Worm (Caenorhabditis elegans) whole organism, L3 larva: ENCODE data around the gene tag-191.

Experiments used
- R02D3.7 ChIP-seq: fragments of 150-350 bp; optimal IDR thresholded peaks from 2 replicates; lab custom pipeline; 2014; ENCODE audit warnings: missing biosample characterization, missing genetic modification characterization
- ceh-28 ChIP-seq: fragments of 150-350 bp; optimal IDR thresholded peaks from 2 replicates; lab custom pipeline; 2014; ENCODE audit warnings: missing biosample characterization, missing genetic modification reagents, missing genetic modification characterization
- egl-27 ChIP-seq: sonication (generic microtip); optimal IDR thresholded peaks from 4 replicates; lab custom pipeline; 2017; ENCODE audit warnings: missing biosample characterization, missing genetic modification reagents, missing genetic modification characterization
- egl-5 ChIP-seq: fragments of 150-350 bp; optimal IDR thresholded peaks from 2 replicates; lab custom pipeline; 2017; ENCODE audit warnings: missing biosample characterization, missing genetic modification reagents, missing genetic modification characterization, inconsistent platforms
- elt-2 ChIP-seq: sonication (generic microtip); optimal IDR thresholded peaks from 2 replicates; lab custom pipeline; 2016; ENCODE audit warnings: missing genetic modification reagents, mild to moderate bottlenecking, missing genetic modification characterization, missing compliant biosample characterization
- eor-1 ChIP-seq, 2 experiments: fragments of 150-350 bp; optimal IDR thresholded peaks; 2 replicates each; lab custom pipeline; 2014 to 2018; ENCODE audit warnings: missing biosample characterization in 2 of 2, missing genetic modification characterization in 2 of 2
- fkh-10 ChIP-seq: sonication (generic microtip); optimal IDR thresholded peaks from 2 replicates; lab custom pipeline; 2017; ENCODE audit warnings: missing biosample characterization, missing genetic modification reagents, missing genetic modification characterization
- fkh-2 ChIP-seq: fragments of 150-350 bp; optimal IDR thresholded peaks from 2 replicates; lab custom pipeline; 2014; ENCODE audit warnings: missing biosample characterization, missing genetic modification reagents, missing genetic modification characterization
- hmg-11 ChIP-seq: sonication (generic microtip); optimal IDR thresholded peaks from 2 replicates; lab custom pipeline; 2016; ENCODE audit warnings: missing genetic modification characterization, missing compliant biosample characterization
- jun-1 ChIP-seq: fragments of 150-350 bp; optimal IDR thresholded peaks from 2 replicates; lab custom pipeline; 2014; ENCODE audit warnings: missing biosample characterization, missing genetic modification reagents, missing genetic modification characterization
- lsy-12 ChIP-seq: sonication (generic microtip); optimal IDR thresholded peaks from 2 replicates; lab custom pipeline; 2016; ENCODE audit warnings: mild to moderate bottlenecking, missing genetic modification characterization, missing compliant biosample characterization
- mdl-1 ChIP-seq: fragments of 150-350 bp; optimal IDR thresholded peaks from 2 replicates; lab custom pipeline; 2014; ENCODE audit warnings: missing biosample characterization, missing genetic modification characterization
- mml-1 ChIP-seq: fragments of 150-350 bp; sonication (generic microtip); optimal IDR thresholded peaks from 3 replicates; lab custom pipeline; 2014; ENCODE audit warnings: missing biosample characterization, missing genetic modification characterization
- nfya-1 ChIP-seq: sonication (generic microtip); optimal IDR thresholded peaks from 2 replicates; lab custom pipeline; 2017; ENCODE audit warnings: missing genetic modification characterization, mild to moderate bottlenecking, missing compliant biosample characterization, antibody characterized with exemption, moderate library complexity; ENCODE audit not compliant: insufficient read depth
- nhr-11 ChIP-seq: fragments of 150-350 bp; optimal IDR thresholded peaks from 2 replicates; lab custom pipeline; 2014; ENCODE audit warnings: missing biosample characterization, missing genetic modification characterization
- nhr-23 ChIP-seq: fragments of 150-350 bp; optimal IDR thresholded peaks from 2 replicates; lab custom pipeline; 2014; ENCODE audit warnings: missing biosample characterization, missing genetic modification reagents, missing genetic modification characterization
- nhr-237 ChIP-seq: fragments of 150-350 bp; optimal IDR thresholded peaks from 2 replicates; lab custom pipeline; 2014; ENCODE audit warnings: missing biosample characterization, missing genetic modification characterization
- nhr-25 ChIP-seq: sonication (generic microtip); optimal IDR thresholded peaks from 2 replicates; lab custom pipeline; 2017; ENCODE audit warnings: missing biosample characterization, missing genetic modification characterization
- nhr-28 ChIP-seq: fragments of 150-350 bp; optimal IDR thresholded peaks from 2 replicates; lab custom pipeline; 2014; ENCODE audit warnings: missing biosample characterization, missing genetic modification characterization
- nhr-76 ChIP-seq: fragments of 150-350 bp; sonication (generic microtip); optimal IDR thresholded peaks from 5 replicates; lab custom pipeline; 2014; ENCODE audit warnings: missing biosample characterization, missing genetic modification characterization
- pha-4 ChIP-seq: fragments of 150-350 bp; optimal IDR thresholded peaks from 2 replicates; lab custom pipeline; 2014; ENCODE audit warnings: missing biosample characterization, missing genetic modification reagents, missing genetic modification characterization
- skn-1 ChIP-seq: fragments of 150-350 bp; optimal IDR thresholded peaks from 2 replicates; lab custom pipeline; 2014; ENCODE audit warnings: missing biosample characterization, missing genetic modification characterization
- unc-39 ChIP-seq: sonication (generic microtip); optimal IDR thresholded peaks from 4 replicates; lab custom pipeline; 2017; ENCODE audit warnings: missing biosample characterization, missing genetic modification characterization
- zag-1 ChIP-seq: fragments of 150-350 bp; optimal IDR thresholded peaks from 2 replicates; lab custom pipeline; 2014; ENCODE audit warnings: missing biosample characterization, missing genetic modification characterization

Gene tag-191

DNA sequence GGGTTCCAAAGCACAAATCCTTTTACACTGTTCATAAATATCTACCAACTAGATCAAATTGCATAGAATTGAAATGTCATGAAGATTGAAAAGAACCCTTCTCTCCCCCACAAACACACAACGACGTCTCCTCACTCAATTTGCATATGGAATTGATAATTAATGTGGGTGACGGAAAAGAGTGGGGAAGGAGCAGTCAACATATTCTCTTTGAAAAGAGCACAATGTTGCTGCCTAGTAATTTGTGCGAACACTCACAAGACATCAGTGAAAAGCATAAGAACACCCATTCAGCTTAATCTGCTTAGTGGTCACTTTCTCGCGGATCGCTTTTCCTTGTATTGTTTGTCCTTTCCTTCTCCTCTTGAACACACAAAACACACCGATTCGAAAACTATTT lies 39.7 kb downstream of the tag-191 start:
- TF ChIP-seq pha-4 (tag; lab: Kevin White, UChicago) (peak; percentile 18), egl-5 (no peak), hmg-11 (tag; lab: Kevin White, UChicago) (no peak)

DNA sequence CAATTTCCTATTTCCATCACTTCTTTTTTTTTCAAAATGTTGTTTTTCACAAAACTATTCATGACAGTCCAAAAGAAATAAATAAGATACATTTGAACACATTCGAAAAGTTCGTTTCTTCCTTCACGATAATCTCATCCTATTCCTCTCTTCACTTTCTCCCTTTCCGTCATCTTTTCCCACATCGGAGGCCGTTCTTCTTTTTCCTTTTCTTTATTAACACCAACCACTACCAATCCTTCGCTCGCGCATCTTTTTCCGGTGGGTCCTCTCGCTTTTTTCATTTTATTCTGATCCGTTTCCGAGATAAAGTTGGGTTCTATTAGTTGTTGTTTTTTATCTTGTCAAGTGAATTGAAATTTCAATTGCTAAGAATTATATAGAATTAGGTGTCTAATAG lies 40.7 kb downstream of the tag-191 start:
- TF ChIP-seq egl-27 (tag; lab: Kevin White, UChicago) (no peak), fkh-2 (tag; lab: Kevin White, UChicago) (no peak), nhr-23 (tag; lab: Kevin White, UChicago) (no peak), nhr-28 (no peak), nhr-237 (tag; lab: Kevin White, UChicago) (no peak)
- TF ChIP-seq, all 47 proteins: peak for 0

DNA sequence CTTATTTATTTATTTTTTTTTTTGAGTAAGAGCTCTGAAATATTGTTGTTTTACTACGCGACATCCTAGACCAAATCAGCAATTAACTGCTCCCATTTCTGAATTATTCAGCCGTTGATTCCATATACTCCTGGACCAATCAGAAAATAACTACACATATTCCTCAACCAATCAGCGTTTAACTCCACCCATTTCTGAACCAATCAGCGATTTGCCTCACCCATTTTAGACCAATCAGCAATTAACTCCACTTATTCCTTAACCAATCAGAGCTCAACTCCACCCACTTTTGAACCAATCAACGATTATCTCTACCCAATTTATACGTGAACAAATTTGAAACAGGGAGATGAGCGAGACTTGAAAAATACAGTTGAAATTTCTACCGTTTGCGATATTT lies 42.5 kb downstream of the tag-191 start:
- no peak for TF ChIP-seq R02D3.7 (tag; lab: Kevin White, UChicago)
- no peak for TF ChIP-seq fkh-2 (tag; lab: Kevin White, UChicago)
- TF ChIP-seq nfya-1 (tag; lab: Kevin White, UChicago): peak; percentile 78
- TF ChIP-seq jun-1 (tag; lab: Kevin White, UChicago): no peak

DNA sequence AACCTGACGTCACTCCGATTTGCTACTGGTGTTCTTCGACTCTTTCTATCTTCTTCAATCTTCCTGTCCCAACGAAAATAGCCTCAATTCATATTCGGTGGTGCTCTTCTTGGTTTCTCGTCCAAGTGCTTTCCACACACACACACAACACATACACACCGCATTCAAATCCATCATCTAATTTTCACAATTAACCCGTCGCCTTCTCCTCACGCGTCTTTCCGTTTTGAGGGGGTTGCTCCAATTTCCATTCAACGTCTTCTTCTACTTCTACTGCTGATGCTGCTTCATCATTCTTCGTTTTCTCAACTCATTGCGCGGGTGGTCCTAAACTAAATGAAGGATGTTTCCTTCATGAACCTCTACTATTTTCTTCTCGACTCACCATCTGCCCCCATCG lies 45.1 kb downstream of the tag-191 start:
- TF ChIP-seq unc-39 (tag; lab: Kevin White, UChicago) (no peak), nhr-28 (no peak), eor-1 (tag; optimal IDR thresholded peaks at IDR 0.05; lab: Kevin White, UChicago) (no peak), mdl-1 (no peak), mml-1 (no peak), egl-27 (tag; lab: Kevin White, UChicago) (no peak), nfya-1 (tag; lab: Kevin White, UChicago) (no peak), ceh-28 (tag; lab: Kevin White, UChicago) (no peak), nhr-76 (tag; lab: Kevin White, UChicago) (no peak), nhr-237 (tag; lab: Kevin White, UChicago) (no peak), nhr-25 (tag; lab: Kevin White, UChicago) (no peak), fkh-10 (GFP tag; lab: Kevin White, UChicago) (no peak), nhr-11 (tag; lab: Kevin White, UChicago) (no peak), lsy-12 (tag; lab: Kevin White, UChicago) (no peak), skn-1 (tag; lab: Kevin White, UChicago) (no peak), elt-2 (tag; lab: Kevin White, UChicago) (no peak), pha-4 (tag; lab: Kevin White, UChicago) (no peak)

DNA sequence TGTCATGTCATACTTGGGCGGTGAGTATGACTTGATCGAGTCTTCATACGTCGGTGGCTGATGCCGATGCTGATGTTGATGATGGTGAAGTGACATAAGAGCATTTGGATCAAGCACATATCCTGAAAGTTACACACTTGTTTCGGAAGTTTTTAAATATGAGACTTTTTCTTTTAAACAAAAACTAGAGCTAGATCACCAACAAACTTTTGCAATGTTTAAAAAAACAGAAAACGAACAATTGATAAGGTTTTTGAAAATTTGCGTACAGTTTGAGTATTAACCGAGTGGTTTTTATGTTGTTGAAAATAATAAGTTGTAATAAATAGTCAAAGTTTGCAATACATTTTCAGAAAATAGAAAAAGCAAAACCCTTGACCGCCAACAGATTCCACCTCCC lies 51.6 kb downstream of the tag-191 start, which contains the start of gene R02D5.4:
TSS of gene R02D5.4 (minus strand) at position 101 of the 400 bp plus-strand sequence.
- TF ChIP-seq zag-1: no peak
